Worm (Caenorhabditis elegans): ENCODE results near the gene mab-9.

DNA sequence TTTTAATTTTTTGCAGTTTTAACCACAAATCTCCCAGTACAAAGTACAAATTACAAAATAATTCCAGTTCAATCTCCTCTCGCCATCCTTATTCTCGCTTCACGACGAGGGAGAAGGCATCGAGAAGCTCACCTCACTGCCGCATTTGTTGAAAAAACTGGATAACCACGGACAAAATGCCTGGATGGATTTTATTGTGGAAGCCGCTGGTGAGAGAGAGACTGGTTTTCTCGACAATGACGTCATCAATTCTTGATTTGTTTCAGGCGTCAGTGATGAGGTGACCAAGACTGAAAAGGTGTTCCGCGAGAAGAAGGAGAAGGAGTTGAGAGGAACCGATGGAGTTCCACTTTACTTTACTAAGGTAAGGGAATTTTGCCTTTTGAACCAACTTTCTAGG, 33.7 kb downstream of the mab-9 start:
- no peak for TF ChIP-seq ceh-13 (GFP tag; optimal IDR thresholded peaks at IDR 0.05)
- TF ChIP-seq tbx-37 (GFP tag; conservative IDR thresholded peaks at IDR 0.05), result no peak
- TF ChIP-seq hnd-1 (tag; optimal IDR thresholded peaks at IDR 0.05), result no peak
- TF ChIP-seq ceh-36 (tag; optimal IDR thresholded peaks at IDR 0.05), result no peak
- no peak for TF ChIP-seq pes-1 (GFP tag; IDR thresholded peaks at IDR 0.05)
- no peak for TF ChIP-seq ama-1 (optimal IDR thresholded peaks at IDR 0.05)
- no peak for TF ChIP-seq flt-1 (GFP tag; IDR thresholded peaks at IDR 0.05)
- no peak for TF ChIP-seq F13C5.2 (tag; optimal IDR thresholded peaks at IDR 0.05)
- no peak for TF ChIP-seq aly-1 (tag; optimal IDR thresholded peaks at IDR 0.05)
- TF ChIP-seq tbx-11 (GFP tag; IDR thresholded peaks at IDR 0.05), result no peak
- TF ChIP-seq tra-4 (tag; optimal IDR thresholded peaks at IDR 0.05), result no peak
- no peak for TF ChIP-seq hmbx-1 (tag; optimal IDR thresholded peaks at IDR 0.05)
- no peak for TF ChIP-seq B0310.2 (tag; optimal IDR thresholded peaks at IDR 0.05)
